Fruit fly (Drosophila melanogaster): ENCODE data around the gene CG14137.
A peak's percentile ranks its signal among the peaks of the same experiment; 100 is the strongest.

Gene CG14137

dm6 chr3L:11586794-11587462 is 12.9 kb downstream of the CG14137 start (continued):
- no peak for TF ChIP-seq CG31365 (tag; optimal IDR thresholded peaks at IDR 0.05)
- TF ChIP-seq CG17359 (tag; optimal IDR thresholded peaks at IDR 0.05): no peak
- TF ChIP-seq schlank (tag; optimal IDR thresholded peaks at IDR 0.05): no peak
- no peak for TF ChIP-seq CG43689 (GFP tag; IDR thresholded peaks at IDR 0.05)
- TF ChIP-seq crol (GFP tag; IDR thresholded peaks at IDR 0.05): peak; percentile 99
- no peak for TF ChIP-seq Myb (GFP tag; optimal IDR thresholded peaks at IDR 0.05)
- no peak for TF ChIP-seq CG9932 (GFP tag; IDR thresholded peaks at IDR 0.05)
- peak in 1 of 3 experiments; percentile 43 for TF ChIP-seq Stat92E (GFP tag; optimal IDR thresholded peaks at IDR 0.05)
- TF ChIP-seq Rx (GFP tag; IDR thresholded peaks at IDR 0.05): no peak
- no peak for TF ChIP-seq H2.0 (GFP tag; IDR thresholded peaks at IDR 0.05)
- no peak for TF ChIP-seq CG11695 (GFP tag; IDR thresholded peaks at IDR 0.05)
- TF ChIP-seq CG4730 (GFP tag; IDR thresholded peaks at IDR 0.05): no peak
- 0 out of 3 replicates have a peak, but pooled peaks have one; percentile 7 for TF ChIP-seq so (GFP tag; IDR thresholded peaks at IDR 0.05)
- peak; percentile 69 for TF ChIP-seq kni (GFP tag; optimal IDR thresholded peaks at IDR 0.05)
- no peak for TF ChIP-seq sens (GFP tag)
- TF ChIP-seq hb (GFP tag; IDR thresholded peaks at IDR 0.05; ENCODE audit: partially characterized antibody): no peak
- TF ChIP-seq CHES-1-like (GFP tag; optimal IDR thresholded peaks at IDR 0.05): peak; percentile 25
- no peak for TF ChIP-seq sr (GFP tag; IDR thresholded peaks at IDR 0.05)
- TF ChIP-seq CG12219 (GFP tag; optimal IDR thresholded peaks at IDR 0.05): no peak
- no peak for TF ChIP-seq jigr1 (GFP tag; IDR thresholded peaks at IDR 0.05)
- TF ChIP-seq CG12155 (GFP tag; optimal IDR thresholded peaks at IDR 0.05): no peak
- TF ChIP-seq Sry-β (GFP tag; optimal IDR thresholded peaks at IDR 0.05): no peak
- TF ChIP-seq MESR4 (GFP tag; optimal IDR thresholded peaks at IDR 0.05): no peak
- TF ChIP-seq grau (tag; optimal IDR thresholded peaks at IDR 0.05): no peak
- no peak for TF ChIP-seq CG10274 (GFP tag; optimal IDR thresholded peaks at IDR 0.05)
- TF ChIP-seq ken (GFP tag; IDR thresholded peaks at IDR 0.05): no peak
- TF ChIP-seq ftz-f1 (GFP tag; optimal IDR thresholded peaks at IDR 0.05): peak; percentile 84
- TF ChIP-seq CG12942 (GFP tag; optimal IDR thresholded peaks at IDR 0.05): no peak
- peak; percentile 16; the same call in 1 of the 3 replicates for TF ChIP-seq Aef1 (GFP tag; IDR thresholded peaks at IDR 0.05)
- TF ChIP-seq vnd (GFP tag; IDR thresholded peaks at IDR 0.05; ENCODE audit: partially characterized antibody): no peak
- TF ChIP-seq YL-1 (GFP tag; optimal IDR thresholded peaks at IDR 0.05): no peak
- no peak for TF ChIP-seq trem (tag; optimal IDR thresholded peaks at IDR 0.05)
- peak; percentile 69; the same call in 1 of the 2 replicates for TF ChIP-seq rib (GFP tag; IDR thresholded peaks at IDR 0.05)
- TF ChIP-seq gce (GFP tag; IDR thresholded peaks at IDR 0.05): peak; percentile 36; the same call in 1 of the 3 replicates
- TF ChIP-seq CG2889 (GFP tag; IDR thresholded peaks at IDR 0.05): no peak
- no peak for TF ChIP-seq CG13424 (tag; optimal IDR thresholded peaks at IDR 0.05)
- TF ChIP-seq CG9437 (GFP tag; optimal IDR thresholded peaks at IDR 0.05): no peak
- no peak for TF ChIP-seq CG13775 (GFP tag; optimal IDR thresholded peaks at IDR 0.05)
- TF ChIP-seq Awh (GFP tag; IDR thresholded peaks at IDR 0.05): no peak
- TF ChIP-seq CG10209 (GFP tag; optimal IDR thresholded peaks at IDR 0.05): no peak
- no peak for TF ChIP-seq vfl (GFP tag; optimal IDR thresholded peaks at IDR 0.05)
- TF ChIP-seq ind (GFP tag; optimal IDR thresholded peaks at IDR 0.05): no peak
- no peak for TF ChIP-seq CG11398 (GFP tag; optimal IDR thresholded peaks at IDR 0.05)
- TF ChIP-seq slbo (GFP tag; IDR thresholded peaks at IDR 0.05): no peak
- no peak for TF ChIP-seq knrl (GFP tag; IDR thresholded peaks at IDR 0.05; ENCODE audit: partially characterized antibody)
- no peak for TF ChIP-seq CG11696 (GFP tag; IDR thresholded peaks at IDR 0.05)
- TF ChIP-seq croc (GFP tag; conservative IDR thresholded peaks at IDR 0.05): no peak
- peak; percentile 88 for TF ChIP-seq CG3163 (GFP tag; optimal IDR thresholded peaks at IDR 0.05)
- peak; percentile 20 for TF ChIP-seq CG6813 (GFP tag; optimal IDR thresholded peaks at IDR 0.05)
- TF ChIP-seq usp (GFP tag; optimal IDR thresholded peaks at IDR 0.05): no peak
- no peak for TF ChIP-seq exex (tag; optimal IDR thresholded peaks at IDR 0.05)

Data from whole organism, embryonic.